Worm (Caenorhabditis elegans) whole organism, late embryonic: ENCODE results near the gene gex-2.

Experiments
- K02D7.2 ChIP-seq: sonication (generic microtip); optimal IDR thresholded peaks from 2 replicates; lab custom pipeline; 2017; ENCODE audit warnings: mild to moderate bottlenecking, missing genetic modification characterization, missing compliant biosample characterization
- Y22D7AL.16 ChIP-seq: sonication (generic microtip); optimal IDR thresholded peaks from 2 replicates; lab custom pipeline; 2016; ENCODE audit warnings: missing genetic modification characterization, missing compliant biosample characterization
- ahr-1 ChIP-seq: sonication (generic microtip); optimal IDR thresholded peaks from 2 replicates; lab custom pipeline; 2016; ENCODE audit warnings: missing genetic modification characterization, missing compliant biosample characterization
- ama-1 ChIP-seq: fragments of 150-350 bp; optimal IDR thresholded peaks from 2 replicates; lab custom pipeline; 2014
- ceh-19 ChIP-seq: fragments of 200-800 bp; sonication (Bioruptor generic); optimal IDR thresholded peaks from 2 replicates; lab custom pipeline; 2018; ENCODE audit warnings: mild to moderate bottlenecking, missing genetic modification characterization, missing compliant biosample characterization
- ceh-2 ChIP-seq: sonication (generic microtip); optimal IDR thresholded peaks from 2 replicates; lab custom pipeline; 2016; ENCODE audit warnings: missing genotype, missing genetic modification characterization, missing compliant biosample characterization
- ceh-22 ChIP-seq: sonication (generic microtip); optimal IDR thresholded peaks from 2 replicates; lab custom pipeline; 2017; ENCODE audit warnings: missing biosample characterization, missing genetic modification characterization
- ceh-24 ChIP-seq: sonication (generic microtip); optimal IDR thresholded peaks from 2 replicates; lab custom pipeline; 2016; ENCODE audit warnings: mild to moderate bottlenecking, missing genetic modification characterization, missing compliant biosample characterization
- ceh-30 ChIP-seq: fragments of 150-350 bp; optimal IDR thresholded peaks from 2 replicates; lab custom pipeline; 2014; ENCODE audit warnings: missing biosample characterization, missing genetic modification characterization
- ceh-34 ChIP-seq: sonication (generic microtip); optimal IDR thresholded peaks from 2 replicates; lab custom pipeline; 2016; ENCODE audit warnings: mild to moderate bottlenecking, missing genetic modification characterization, missing compliant biosample characterization
- ceh-6 ChIP-seq: fragments of 200-800 bp; sonication (Bioruptor generic); optimal IDR thresholded peaks from 2 replicates; lab custom pipeline; 2018; ENCODE audit warnings: mild to moderate bottlenecking, missing genetic modification characterization, missing compliant biosample characterization
- ceh-9 ChIP-seq: sonication (generic microtip); optimal IDR thresholded peaks from 2 replicates; lab custom pipeline; 2016; ENCODE audit warnings: mild to moderate bottlenecking, missing genetic modification characterization, inconsistent platforms, missing compliant biosample characterization
- dve-1 ChIP-seq: sonication (generic microtip); optimal IDR thresholded peaks from 2 replicates; lab custom pipeline; 2017; ENCODE audit warnings: antibody characterized with exemption, mild to moderate bottlenecking, missing genetic modification characterization, missing compliant biosample characterization
- elt-2 ChIP-seq: sonication (generic microtip); optimal IDR thresholded peaks from 2 replicates; lab custom pipeline; 2016; ENCODE audit warnings: missing genetic modification reagents, missing genetic modification characterization, missing compliant biosample characterization
- ets-4 ChIP-seq: sonication (generic microtip); optimal IDR thresholded peaks from 2 replicates; lab custom pipeline; 2016; ENCODE audit warnings: missing genetic modification characterization, missing compliant biosample characterization
- fax-1 ChIP-seq: sonication (generic microtip); optimal IDR thresholded peaks from 2 replicates; lab custom pipeline; 2016; ENCODE audit warnings: missing genotype, missing genetic modification characterization, missing compliant biosample characterization
- fkh-10 ChIP-seq: fragments of 150-350 bp; optimal IDR thresholded peaks from 2 replicates; lab custom pipeline; 2014; ENCODE audit warnings: missing biosample characterization, missing genetic modification reagents, missing genetic modification characterization
- hlh-13 ChIP-seq: fragments of 200-800 bp; sonication (Bioruptor generic); optimal IDR thresholded peaks from 2 replicates; lab custom pipeline; 2018; ENCODE audit warnings: mild to moderate bottlenecking, missing genetic modification characterization, missing compliant biosample characterization
- hlh-15 ChIP-seq: sonication (generic microtip); optimal IDR thresholded peaks from 2 replicates; lab custom pipeline; 2016; ENCODE audit warnings: missing genetic modification characterization, missing compliant biosample characterization
- hlh-8 ChIP-seq: sonication (generic microtip); optimal IDR thresholded peaks from 2 replicates; lab custom pipeline; 2016; ENCODE audit warnings: missing genotype, missing genetic modification characterization, missing compliant biosample characterization
- lim-6 ChIP-seq: sonication (generic microtip); optimal IDR thresholded peaks from 2 replicates; lab custom pipeline; 2016; ENCODE audit warnings: missing genetic modification characterization, missing compliant biosample characterization
- madf-2 ChIP-seq: sonication (generic microtip); optimal IDR thresholded peaks from 2 replicates; lab custom pipeline; 2017; ENCODE audit warnings: missing genetic modification characterization, missing compliant biosample characterization
- mec-3 ChIP-seq: sonication (generic microtip); optimal IDR thresholded peaks from 2 replicates; lab custom pipeline; 2016; ENCODE audit warnings: borderline replicate concordance, missing genetic modification characterization, missing compliant biosample characterization
- nfya-1 ChIP-seq: sonication (generic microtip); optimal IDR thresholded peaks from 2 replicates; lab custom pipeline; 2017; ENCODE audit warnings: missing genetic modification characterization, mild to moderate bottlenecking, missing compliant biosample characterization, antibody characterized with exemption, moderate library complexity
- pat-9 ChIP-seq: fragments of 200-800 bp; sonication (Bioruptor generic); optimal IDR thresholded peaks from 2 replicates; lab custom pipeline; 2018; ENCODE audit warnings: mild to moderate bottlenecking, missing genetic modification characterization, moderate library complexity, missing compliant biosample characterization
- pax-1 ChIP-seq: fragments of 150-350 bp; optimal IDR thresholded peaks from 2 replicates; lab custom pipeline; 2014; ENCODE audit warnings: missing biosample characterization, missing genetic modification characterization
- pha-2 ChIP-seq: sonication (generic microtip); optimal IDR thresholded peaks from 2 replicates; lab custom pipeline; 2017; ENCODE audit warnings: mild to moderate bottlenecking, missing genetic modification characterization, missing compliant biosample characterization
- pqm-1 ChIP-seq: sonication (generic microtip); optimal IDR thresholded peaks from 2 replicates; lab custom pipeline; 2016; ENCODE audit warnings: missing genetic modification characterization, missing compliant biosample characterization
- rnt-1 ChIP-seq: sonication (generic microtip); optimal IDR thresholded peaks from 2 replicates; lab custom pipeline; 2016; ENCODE audit warnings: missing genetic modification characterization, missing compliant biosample characterization
- sdc-2 ChIP-seq: sonication (generic microtip); optimal IDR thresholded peaks from 2 replicates; lab custom pipeline; 2016; ENCODE audit warnings: missing genotype, missing genetic modification characterization, missing compliant biosample characterization
- syd-9 ChIP-seq: sonication (generic microtip); optimal IDR thresholded peaks from 2 replicates; lab custom pipeline; 2016; ENCODE audit warnings: mild to moderate bottlenecking, missing genetic modification characterization, moderate library complexity, missing compliant biosample characterization
- unc-3 ChIP-seq, 2 experiments: fragments of 200-800 bp in 1 of 2; sonication (Bioruptor generic) in 1 of 2; sonication (generic microtip) in 1 of 2; conservative IDR thresholded peaks in 1 of 2; optimal IDR thresholded peaks in 1 of 2; 2 replicates each; pipeline versions ENCODE4 v1.3.6 to Lab custom; 2016 to 2022; ENCODE audit warnings: missing compliant biosample characterization in 2 of 2, missing genetic modification characterization in 2 of 2, missing genetic modification reagents in 1 of 2
- unc-55 ChIP-seq: sonication (generic microtip); optimal IDR thresholded peaks from 2 replicates; lab custom pipeline; 2017; ENCODE audit warnings: missing biosample characterization, missing genetic modification reagents, missing genetic modification characterization
- unc-86 ChIP-seq: sonication (generic microtip); optimal IDR thresholded peaks from 2 replicates; lab custom pipeline; 2016; ENCODE audit warnings: missing genetic modification characterization, missing compliant biosample characterization

gex-2 gene

DNA sequence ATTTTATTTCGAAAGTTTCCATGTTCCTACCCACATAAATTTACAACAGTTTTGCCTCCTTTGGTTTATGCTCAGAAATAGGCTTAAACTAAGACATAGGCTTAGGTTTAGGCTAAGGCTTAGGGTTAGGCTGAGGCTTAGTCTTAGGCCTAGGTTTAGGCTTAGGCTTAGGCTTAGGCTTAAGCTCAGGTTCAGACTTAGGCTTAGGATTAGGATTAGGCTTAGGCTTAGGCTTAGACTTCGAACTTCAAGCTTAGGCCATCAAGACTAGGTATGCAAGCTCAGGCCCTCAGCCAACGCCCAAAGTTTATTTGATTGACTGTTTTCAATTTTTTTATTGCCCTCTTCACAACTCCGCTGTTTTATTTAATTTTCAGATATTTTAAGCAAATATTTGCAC, 26.7 kb upstream of the gex-2 start:
- TF ChIP-seq dve-1 (tag; lab: Kevin White, UChicago) (peak; percentile 59), nfya-1 (tag; lab: Kevin White, UChicago) (no peak), ceh-6 (GFP tag; lab: Kevin White, UChicago) (no peak), madf-2 (tag; lab: Kevin White, UChicago) (no peak)

DNA sequence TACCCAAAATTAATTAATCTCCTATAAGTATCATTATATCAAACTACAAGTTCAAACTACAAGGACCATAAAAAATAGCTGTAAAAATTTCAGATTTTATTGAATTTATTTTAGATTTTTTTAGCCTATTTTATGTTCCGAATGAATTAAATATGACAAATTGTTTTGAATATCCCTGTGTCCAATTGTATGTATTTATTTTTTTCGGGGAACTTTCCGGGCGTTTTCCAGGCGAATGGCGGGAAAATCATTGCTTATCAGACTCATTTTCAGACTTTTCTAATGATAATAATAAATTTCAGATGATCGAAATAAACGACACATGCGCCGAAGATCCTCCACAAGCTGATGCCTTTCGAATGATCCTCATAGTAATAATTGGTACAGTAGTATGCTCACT, 24.6 kb upstream of the gex-2 start, which contains the start of gene F56A11.4:
F56A11.4 (plus strand) TSS at position 301 of the 400 bp plus-strand sequence.
- TF ChIP-seq madf-2 (tag; lab: Kevin White, UChicago) (no peak), pha-2 (no peak), lim-6 (tag; lab: Kevin White, UChicago) (no peak), unc-55 (GFP tag; lab: Kevin White, UChicago) (no peak), fkh-10 (no peak), Y22D7AL.16 (tag; lab: Kevin White, UChicago) (no peak), nfya-1 (tag; lab: Kevin White, UChicago) (no peak), pqm-1 (tag; lab: Kevin White, UChicago) (no peak), ceh-22 (tag; lab: Kevin White, UChicago) (no peak), ahr-1 (tag; lab: Kevin White, UChicago) (no peak), syd-9 (tag; lab: Kevin White, UChicago) (no peak), ceh-2 (tag; lab: Kevin White, UChicago) (no peak)

DNA sequence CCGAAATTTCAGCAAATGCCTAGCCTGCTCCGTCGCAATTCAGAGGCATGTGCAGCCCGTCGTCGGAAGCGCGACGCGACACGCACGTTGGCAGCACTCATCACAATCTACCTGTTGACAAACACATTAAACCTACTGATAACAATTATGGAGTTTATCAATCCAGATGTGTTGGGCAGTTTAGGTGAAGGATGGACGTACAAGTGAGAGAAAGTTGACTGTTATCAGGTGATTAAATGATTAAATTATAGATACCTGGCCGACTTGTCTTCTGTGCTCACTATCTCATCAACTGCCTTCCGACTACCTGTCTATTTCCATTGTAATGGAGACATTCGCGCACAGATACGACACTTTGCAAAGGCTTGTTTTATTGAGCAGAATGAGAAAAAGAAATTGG, 20.6 kb upstream of the gex-2 start:
- TF ChIP-seq hlh-15 (no peak), dve-1 (tag; lab: Kevin White, UChicago) (peak; percentile 12), elt-2 (peak; percentile 98), ceh-30 (tag; lab: Kevin White, UChicago) (no peak)

DNA sequence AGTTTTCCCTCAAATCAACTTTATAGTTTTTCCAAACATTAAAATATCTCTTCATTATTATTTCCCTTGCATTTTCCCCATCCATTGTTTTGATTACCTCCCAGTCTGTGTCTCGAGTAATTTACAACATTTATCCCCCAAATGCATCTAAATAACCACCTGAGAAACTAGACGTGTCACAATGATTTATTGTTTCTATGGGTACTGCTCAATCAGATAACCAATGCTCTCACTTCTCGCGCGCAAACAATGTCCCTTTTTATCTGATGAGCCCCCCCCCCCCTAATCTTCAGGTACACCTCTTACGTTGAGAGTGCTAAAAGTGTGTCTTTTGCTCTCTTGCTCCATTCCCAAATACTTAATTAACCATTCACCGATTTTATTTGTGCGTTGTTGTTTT, 18.6 kb upstream of the gex-2 start:
- no peak for TF ChIP-seq Y22D7AL.16 (tag; lab: Kevin White, UChicago)
- TF ChIP-seq unc-55 (GFP tag; lab: Kevin White, UChicago), result peak; percentile 38
- no peak for TF ChIP-seq mec-3 (tag; lab: Kevin White, UChicago)

DNA sequence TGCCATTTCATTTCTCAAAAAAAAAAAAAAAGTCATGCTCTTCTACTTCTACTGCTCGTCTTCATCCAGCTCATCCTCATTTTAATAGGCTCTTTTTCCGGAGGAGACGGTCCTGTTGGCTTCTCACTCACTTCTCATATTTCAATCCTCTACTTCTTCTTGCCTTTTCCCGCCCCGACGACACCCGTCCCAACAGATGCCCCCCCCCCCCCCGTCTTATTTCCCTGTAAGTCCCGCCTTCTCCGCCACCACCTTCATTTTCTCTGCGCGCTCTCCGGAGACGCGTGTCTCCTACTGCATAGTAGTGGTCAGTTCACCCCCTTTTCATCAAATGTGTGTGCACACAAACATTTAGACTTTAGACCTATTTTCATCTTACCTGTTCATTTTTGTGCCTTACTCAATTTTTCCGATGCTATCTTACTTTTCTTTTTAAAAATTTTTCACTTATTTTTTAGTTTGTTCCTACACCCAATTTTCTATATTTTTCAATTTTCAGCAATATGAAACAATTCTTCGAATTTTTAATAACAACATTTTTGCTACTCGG, 13.8 kb upstream of the gex-2 start, which contains the start of gene efn-4:
efn-4 (plus strand) TSS at position 500 of the 550 bp plus-strand sequence.
- TF ChIP-seq K02D7.2 (tag; lab: Kevin White, UChicago), result no peak
- TF ChIP-seq rnt-1 (tag; lab: Kevin White, UChicago), result no peak
- TF ChIP-seq ceh-19 (GFP tag; lab: Kevin White, UChicago), result no peak
- TF ChIP-seq unc-3 (GFP tag; conservative IDR thresholded peaks at IDR 0.05; lab: Robert Waterston, UW), result no peak
- no peak for TF ChIP-seq unc-3 (tag; optimal IDR thresholded peaks at IDR 0.05; lab: Kevin White, UChicago)
- no peak for TF ChIP-seq sdc-2
- TF ChIP-seq unc-86, result no peak
- no peak for TF ChIP-seq ceh-34 (tag; lab: Kevin White, UChicago)
- no peak for TF ChIP-seq pat-9 (tag; lab: Kevin White, UChicago)
- no peak for TF ChIP-seq hlh-13 (GFP tag; lab: Kevin White, UChicago)
- TF ChIP-seq ceh-9 (tag; lab: Kevin White, UChicago), result no peak
- no peak for TF ChIP-seq ama-1 (lab: Kevin White, UChicago)
- TF ChIP-seq pax-1 (tag; lab: Kevin White, UChicago), result no peak
- no peak for TF ChIP-seq fax-1 (tag; lab: Kevin White, UChicago)
- TF ChIP-seq ceh-30 (tag; lab: Kevin White, UChicago), result no peak
- no peak for TF ChIP-seq pqm-1 (tag; lab: Kevin White, UChicago)
- no peak for TF ChIP-seq ceh-24 (tag; lab: Kevin White, UChicago)
- TF ChIP-seq hlh-8, result no peak
- no peak for TF ChIP-seq ets-4 (tag; lab: Kevin White, UChicago)
